Comparison of ENCODE assay signal across 7 worm cellular contexts in genomic region chrII:4583203-4583912, ce11.
TF ChIP-seq lines count a peak whose summit lies in the region.

No protein-coding gene starts in this region.

TF ChIP-seq in whole organism, L1 larva, 84 proteins besides CTCF, POLR2A, EP300 and RAD21:
- TF ChIP-seq C34B4.2 (tag; optimal IDR thresholded peaks at IDR 0.05; lab: Kevin White, UChicago) = no peak
- no peak for TF ChIP-seq ces-1 (GFP tag; optimal IDR thresholded peaks at IDR 0.05; lab: Kevin White, UChicago)
- TF ChIP-seq swsn-7 (tag; optimal IDR thresholded peaks at IDR 0.05; lab: Kevin White, UChicago) = no peak
- no peak for TF ChIP-seq unc-98 (GFP tag; IDR thresholded peaks at IDR 0.05; lab: Robert Waterston, UW)
- TF ChIP-seq ztf-11 (tag; optimal IDR thresholded peaks at IDR 0.05; lab: Kevin White, UChicago) = no peak
- no peak for TF ChIP-seq nhr-12 (tag; optimal IDR thresholded peaks at IDR 0.05; lab: Kevin White, UChicago)
- TF ChIP-seq nhr-85 (tag; lab: Kevin White, UChicago) = peak; percentile 69
- no peak for TF ChIP-seq pqm-1 (tag; optimal IDR thresholded peaks at IDR 0.05; lab: Kevin White, UChicago)
- TF ChIP-seq unc-86 (tag; optimal IDR thresholded peaks at IDR 0.05; lab: Kevin White, UChicago) = no peak
- TF ChIP-seq ceh-90 (tag; optimal IDR thresholded peaks at IDR 0.05; lab: Kevin White, UChicago) = no peak
- no peak for TF ChIP-seq efl-1 (optimal IDR thresholded peaks at IDR 0.05; lab: Kevin White, UChicago)
- peak in 1 of 2 experiments; percentile 52 for TF ChIP-seq efl-1 (GFP tag; optimal IDR thresholded peaks at IDR 0.05 in 1 of 2; lab: Kevin White, UChicago)
- no peak for TF ChIP-seq ceh-82 (tag; optimal IDR thresholded peaks at IDR 0.05; lab: Kevin White, UChicago)
- peak; percentile 28 for TF ChIP-seq lin-14 (GFP tag; optimal IDR thresholded peaks at IDR 0.05; lab: Kevin White, UChicago)

TF ChIP-seq in whole organism, L2 larva, 48 proteins besides CTCF, POLR2A, EP300 and RAD21:
- TF ChIP-seq dmd-4 (tag; optimal IDR thresholded peaks at IDR 0.05; lab: Kevin White, UChicago) = no peak
- no peak for TF ChIP-seq egl-27 (tag; optimal IDR thresholded peaks at IDR 0.05; lab: Kevin White, UChicago)
- TF ChIP-seq nhr-25 (tag; optimal IDR thresholded peaks at IDR 0.05; lab: Kevin White, UChicago) = no peak
- no peak for TF ChIP-seq sem-4 (tag; optimal IDR thresholded peaks at IDR 0.05; lab: Kevin White, UChicago)
- TF ChIP-seq snpc-4 (tag; optimal IDR thresholded peaks at IDR 0.05; lab: Kevin White, UChicago) = no peak
- no peak for TF ChIP-seq ztf-11 (tag; optimal IDR thresholded peaks at IDR 0.05; lab: Kevin White, UChicago)
- TF ChIP-seq ceh-16 (tag; optimal IDR thresholded peaks at IDR 0.05; lab: Kevin White, UChicago) = peak; percentile 20
- no peak for TF ChIP-seq R02D3.7 (tag; optimal IDR thresholded peaks at IDR 0.05; lab: Kevin White, UChicago)
- no peak for TF ChIP-seq nhr-237 (tag; optimal IDR thresholded peaks at IDR 0.05; lab: Kevin White, UChicago)
- no peak for TF ChIP-seq ztf-1 (GFP tag; conservative IDR thresholded peaks at IDR 0.05; lab: Robert Waterston, UW)
- TF ChIP-seq unc-39 (tag; optimal IDR thresholded peaks at IDR 0.05; lab: Kevin White, UChicago) = no peak
- TF ChIP-seq unc-55 (GFP tag; optimal IDR thresholded peaks at IDR 0.05; lab: Kevin White, UChicago) = peak; percentile 1
TF ChIP-seq in whole organism, L2 larva: peak in this region for 2.

TF ChIP-seq in whole organism, L3 larva, 47 proteins besides CTCF, POLR2A, EP300 and RAD21:
- TF ChIP-seq hmg-11 (tag; optimal IDR thresholded peaks at IDR 0.05; lab: Kevin White, UChicago) (no peak), elt-1 (tag; optimal IDR thresholded peaks at IDR 0.05; lab: Kevin White, UChicago) (peak; percentile 83)

TF ChIP-seq in whole organism, L4 larva, 104 proteins besides CTCF, POLR2A, EP300 and RAD21:
- TF ChIP-seq dmd-8 (GFP tag; IDR thresholded peaks at IDR 0.05; lab: Robert Waterston, UW) = no peak
- 0 out of 2 replicates have a peak, but pooled peaks have one; percentile 15 for TF ChIP-seq ctbp-1 (GFP tag; IDR thresholded peaks at IDR 0.05; lab: Robert Waterston, UW)
- TF ChIP-seq snpc-1.2 (GFP tag; IDR thresholded peaks at IDR 0.05; lab: Robert Waterston, UW) = no peak
- TF ChIP-seq D1046.2 (GFP tag; IDR thresholded peaks at IDR 0.05; lab: Robert Waterston, UW) = 0 out of 2 replicates have a peak, but pooled peaks have one; percentile 34

TF ChIP-seq in whole organism, late embryonic, 69 proteins besides CTCF, POLR2A, EP300 and RAD21:
- TF ChIP-seq odd-2 (tag; optimal IDR thresholded peaks at IDR 0.05; lab: Kevin White, UChicago) (no peak), ceh-9 (tag; optimal IDR thresholded peaks at IDR 0.05; lab: Kevin White, UChicago) (no peak), ceh-19 (GFP tag; optimal IDR thresholded peaks at IDR 0.05; lab: Kevin White, UChicago) (no peak), sdc-2 (tag; optimal IDR thresholded peaks at IDR 0.05; lab: Kevin White, UChicago) (no peak), elt-2 (tag; optimal IDR thresholded peaks at IDR 0.05; lab: Kevin White, UChicago) (no peak), pat-9 (tag; optimal IDR thresholded peaks at IDR 0.05; lab: Kevin White, UChicago) (no peak), unc-55 (GFP tag; optimal IDR thresholded peaks at IDR 0.05; lab: Kevin White, UChicago) (peak; percentile 3), Y22D7AL.16 (tag; optimal IDR thresholded peaks at IDR 0.05; lab: Kevin White, UChicago) (no peak), T23F11.4 (GFP tag; optimal IDR thresholded peaks at IDR 0.05; lab: Kevin White, UChicago) (no peak), hlh-15 (tag; optimal IDR thresholded peaks at IDR 0.05; lab: Kevin White, UChicago) (no peak), sox-2 (GFP tag; IDR thresholded peaks at IDR 0.05; lab: Robert Waterston, UW) (no peak), ahr-1 (tag; optimal IDR thresholded peaks at IDR 0.05; lab: Kevin White, UChicago) (no peak), F13H6.1 (tag; optimal IDR thresholded peaks at IDR 0.05; lab: Kevin White, UChicago) (no peak), ama-1 (optimal IDR thresholded peaks at IDR 0.05; lab: Kevin White, UChicago) (peak; percentile 16)

TF ChIP-seq in whole organism, mixed stage, embryonic, 35 proteins besides CTCF, POLR2A, EP300 and RAD21:
- TF ChIP-seq nhr-2 (tag; optimal IDR thresholded peaks at IDR 0.05; lab: Kevin White, UChicago) = peak; percentile 64
- no peak for TF ChIP-seq mls-2 (tag; optimal IDR thresholded peaks at IDR 0.05; lab: Kevin White, UChicago)
- no peak for TF ChIP-seq drap-1 (GFP tag; optimal IDR thresholded peaks at IDR 0.05; lab: Kevin White, UChicago)
- TF ChIP-seq nhr-12 (tag; optimal IDR thresholded peaks at IDR 0.05; lab: Kevin White, UChicago) = no peak
- TF ChIP-seq blmp-1 (tag; optimal IDR thresholded peaks at IDR 0.05; lab: Kevin White, UChicago) = no peak
- TF ChIP-seq elt-1 (tag; optimal IDR thresholded peaks at IDR 0.05; lab: Kevin White, UChicago; ENCODE audit: borderline replicate concordance, insufficient read depth) = peak; percentile 94
- TF ChIP-seq lin-13 (tag; optimal IDR thresholded peaks at IDR 0.05; lab: Kevin White, UChicago) = no peak
- no peak for TF ChIP-seq ham-2 (GFP tag; optimal IDR thresholded peaks at IDR 0.05; lab: Kevin White, UChicago)
- TF ChIP-seq unc-62 (GFP tag; optimal IDR thresholded peaks at IDR 0.05; lab: Kevin White, UChicago) = peak; percentile 54
- no peak for TF ChIP-seq ces-1 (GFP tag; optimal IDR thresholded peaks at IDR 0.05; lab: Kevin White, UChicago)
- TF ChIP-seq lin-32 (GFP tag; optimal IDR thresholded peaks at IDR 0.05; lab: Kevin White, UChicago) = peak; percentile 67
- no peak for TF ChIP-seq mep-1 (tag; optimal IDR thresholded peaks at IDR 0.05; lab: Kevin White, UChicago)

TF ChIP-seq in whole organism, young adult, 124 proteins besides CTCF, POLR2A, EP300 and RAD21:
- TF ChIP-seq madf-3 (GFP tag; IDR thresholded peaks at IDR 0.05; lab: Robert Waterston, UW) = 0 out of 2 replicates have a peak, but pooled peaks have one; percentile 13
- no peak for TF ChIP-seq F52B5.7 (tag; optimal IDR thresholded peaks at IDR 0.05; lab: Kevin White, UChicago)
